Worm (Caenorhabditis elegans) whole organism, L1 larva: ENCODE results near the gene F09G8.7.

ENCODE experiments used
- F16B12.6 ChIP-seq: fragments of 150-350 bp; optimal IDR thresholded peaks from 2 replicates; lab custom pipeline; 2014; ENCODE audit warnings: missing biosample characterization, missing genetic modification characterization
- blmp-1 ChIP-seq: fragments of 150-350 bp; optimal IDR thresholded peaks from 2 replicates; lab custom pipeline; 2014; ENCODE audit warnings: missing biosample characterization, missing genetic modification characterization
- ceh-63 ChIP-seq: fragments of 200-800 bp; sonication (Bioruptor generic); optimal IDR thresholded peaks from 2 replicates; lab custom pipeline; 2018; ENCODE audit warnings: mild to moderate bottlenecking, missing genetic modification characterization, missing compliant biosample characterization
- egl-27 ChIP-seq, 2 experiments: fragments of 150-350 bp in 1 of 2; sonication (generic microtip); optimal IDR thresholded peaks; 3 replicates each; lab custom pipeline; 2017 to 2018; ENCODE audit warnings: missing biosample characterization in 2 of 2, missing genetic modification characterization in 2 of 2, missing genetic modification reagents in 2 of 2
- elt-3 ChIP-seq, 6 experiments: fragments of 150-350 bp in 1 of 6; sonication (generic microtip); optimal IDR thresholded peaks; 2 replicates each; lab custom pipeline; 2017 to 2018; ENCODE audit warnings: missing biosample characterization in 6 of 6, missing genetic modification characterization in 6 of 6, inconsistent platforms in 1 of 6
- hpl-2 ChIP-seq: fragments of 150-350 bp; optimal IDR thresholded peaks from 2 replicates; lab custom pipeline; 2014; ENCODE audit warnings: missing biosample characterization, missing genetic modification reagents, missing genetic modification characterization
- nhr-11 ChIP-seq: fragments of 150-350 bp; optimal IDR thresholded peaks from 2 replicates; lab custom pipeline; 2014; ENCODE audit warnings: missing biosample characterization, missing genetic modification characterization
- pqm-1 ChIP-seq: sonication (generic microtip); optimal IDR thresholded peaks from 3 replicates; lab custom pipeline; 2017; ENCODE audit warnings: missing biosample characterization, missing genetic modification characterization
- unc-86 ChIP-seq: sonication (generic microtip); optimal IDR thresholded peaks from 2 replicates; lab custom pipeline; 2016; ENCODE audit warnings: missing genetic modification characterization, missing compliant biosample characterization
- zag-1 ChIP-seq: fragments of 150-350 bp; optimal IDR thresholded peaks from 2 replicates; lab custom pipeline; 2014; ENCODE audit warnings: missing biosample characterization, missing genetic modification characterization
- ztf-11 ChIP-seq, 2 experiments: sonication (generic microtip); optimal IDR thresholded peaks; 2 replicates each; lab custom pipeline; 2016 to 2017; ENCODE audit warnings: missing genetic modification characterization in 2 of 2, missing biosample characterization in 1 of 2, missing compliant biosample characterization in 1 of 2

- no peak for TF ChIP-seq ztf-11 (tag; optimal IDR thresholded peaks at IDR 0.05; lab: Kevin White, UChicago)
- no peak for TF ChIP-seq hpl-2 (GFP tag; lab: Kevin White, UChicago)
- no peak for TF ChIP-seq elt-3 (tag; optimal IDR thresholded peaks at IDR 0.05; lab: Kevin White, UChicago)
- peak; percentile 85 for TF ChIP-seq F16B12.6 (tag; lab: Kevin White, UChicago)
- TF ChIP-seq ceh-63 (GFP tag; lab: Kevin White, UChicago) = no peak
- no peak for TF ChIP-seq blmp-1 (tag; lab: Kevin White, UChicago)
- no peak for TF ChIP-seq pqm-1 (tag; lab: Kevin White, UChicago)
- TF ChIP-seq egl-27 (tag; optimal IDR thresholded peaks at IDR 0.05; lab: Kevin White, UChicago) = no peak
- TF ChIP-seq nhr-11 (tag; lab: Kevin White, UChicago) = no peak
- no peak for TF ChIP-seq unc-86
- TF ChIP-seq zag-1 (tag; lab: Kevin White, UChicago) = no peak
Observed at ce11 chrIII:8244052-8244451, 24.1 kb downstream of the F09G8.7 start, which contains the start of the genes pbs-6 and cids-1.
